Fruit fly (Drosophila melanogaster): ENCODE results near the gene CG6770.
A peak's percentile ranks its signal among the peaks of the same experiment; 100 is the strongest.

CG6770 gene

DNA sequence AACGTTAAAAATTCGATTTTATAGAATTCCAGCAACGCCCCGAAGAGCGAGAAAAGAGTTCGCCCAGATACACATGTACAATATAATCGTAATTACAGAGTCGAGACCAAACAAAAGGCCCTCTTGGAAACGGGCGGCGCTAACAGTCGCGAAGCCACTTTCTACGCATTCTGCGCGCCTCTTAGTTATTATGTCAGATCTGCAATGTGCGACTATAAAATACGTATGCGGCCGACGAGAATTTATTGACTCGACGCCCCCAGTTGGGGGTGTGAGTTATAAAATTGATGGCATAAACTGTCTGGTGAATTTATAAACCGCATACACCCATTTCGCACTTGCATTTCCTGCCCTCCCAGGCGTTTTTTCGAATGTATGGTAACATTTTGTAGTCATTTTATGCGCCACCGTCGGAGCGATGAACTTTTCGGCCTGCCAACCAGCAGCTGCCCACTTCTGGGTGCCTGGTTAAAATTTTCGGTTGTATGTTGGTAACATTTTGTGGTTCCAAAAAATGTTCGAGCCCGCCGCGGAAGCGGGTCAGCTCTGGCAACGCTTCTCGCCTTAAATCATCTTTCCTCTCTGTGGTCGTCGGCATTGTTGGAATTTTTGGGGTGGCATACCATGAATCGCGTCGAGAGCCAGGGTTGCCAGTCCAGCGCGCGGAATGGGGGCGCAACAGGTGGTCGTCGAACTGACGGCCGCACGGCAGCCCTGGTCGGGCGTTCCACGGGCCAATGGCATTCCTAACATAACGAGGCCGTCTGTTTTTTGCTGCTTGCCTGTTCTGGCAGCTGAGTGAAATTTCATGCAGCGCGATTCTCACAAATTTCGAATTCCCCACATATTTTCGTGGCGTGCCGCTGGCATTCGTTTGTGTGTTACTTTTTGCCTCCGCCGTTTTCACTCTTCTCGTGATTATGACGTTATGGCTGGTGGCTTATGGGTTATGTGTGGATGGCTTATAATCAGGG lies 33.9 kb downstream of the CG6770 start (continued):
- TF ChIP-seq Trl (optimal IDR thresholded peaks at IDR 0.05) (peak in 1 of 2 experiments; percentile 7), Trl (GFP tag; optimal IDR thresholded peaks at IDR 0.05) (peak; percentile 64), CG4854 (GFP tag; optimal IDR thresholded peaks at IDR 0.05) (peak; percentile 62), CG12236 (GFP tag; optimal IDR thresholded peaks at IDR 0.05) (peak; percentile 4), CG15601 (tag; optimal IDR thresholded peaks at IDR 0.05) (peak; percentile 72), CG2875 (GFP tag; optimal IDR thresholded peaks at IDR 0.05) (peak; percentile 28), CG13123 (GFP tag; optimal IDR thresholded peaks at IDR 0.05) (no peak), ham (GFP tag; IDR thresholded peaks at IDR 0.05) (no peak), sd (tag; optimal IDR thresholded peaks at IDR 0.05) (peak; percentile 100), NK7.1 (GFP tag; optimal IDR thresholded peaks at IDR 0.05) (peak; percentile 68), klu (GFP tag; IDR thresholded peaks at IDR 0.05) (no peak), PHDP (tag; optimal IDR thresholded peaks at IDR 0.05) (peak; percentile 50), CG10209 (GFP tag; optimal IDR thresholded peaks at IDR 0.05) (peak; percentile 67), gcm2 (GFP tag; optimal IDR thresholded peaks at IDR 0.05) (peak; percentile 48), CHES-1-like (GFP tag; optimal IDR thresholded peaks at IDR 0.05) (peak; percentile 91), CG17568 (GFP tag; optimal IDR thresholded peaks at IDR 0.05) (peak; percentile 45), Vsx1 (GFP tag; optimal IDR thresholded peaks at IDR 0.05) (peak; percentile 51), CG15696 (tag; optimal IDR thresholded peaks at IDR 0.05) (peak; percentile 60), CG15479 (GFP tag; optimal IDR thresholded peaks at IDR 0.05) (peak; percentile 90), onecut (GFP tag; IDR thresholded peaks at IDR 0.05) (peak; percentile 84), mam (GFP tag; optimal IDR thresholded peaks at IDR 0.05) (peak; percentile 75), dan (GFP tag; IDR thresholded peaks at IDR 0.05) (no peak), Nf-YC (tag; optimal IDR thresholded peaks at IDR 0.05) (peak; percentile 93), CG8944 (GFP tag; optimal IDR thresholded peaks at IDR 0.05) (peak; percentile 57), lola (GFP tag; optimal IDR thresholded peaks at IDR 0.05) (no peak), pzg (GFP tag; optimal IDR thresholded peaks at IDR 0.05) (peak; percentile 67), Mes4 (GFP tag; optimal IDR thresholded peaks at IDR 0.05) (peak; percentile 54), CG9727 (GFP tag; optimal IDR thresholded peaks at IDR 0.05) (peak; percentile 62), CG18619 (GFP tag; optimal IDR thresholded peaks at IDR 0.05) (peak; percentile 60), bigmax (GFP tag; optimal IDR thresholded peaks at IDR 0.05) (peak; percentile 56), CG12104 (GFP tag; optimal IDR thresholded peaks at IDR 0.05) (no peak), CG7271 (tag; optimal IDR thresholded peaks at IDR 0.05) (peak; percentile 30), insv (GFP tag; optimal IDR thresholded peaks at IDR 0.05) (peak in 1 of 2 experiments; percentile 60), CG15011 (GFP tag; optimal IDR thresholded peaks at IDR 0.05) (peak; percentile 5), Elba2 (GFP tag; optimal IDR thresholded peaks at IDR 0.05) (no peak), CG10267 (tag; optimal IDR thresholded peaks at IDR 0.05) (peak; percentile 55), CG4730 (GFP tag; IDR thresholded peaks at IDR 0.05) (no peak), hkb (optimal IDR thresholded peaks at IDR 0.05) (peak; percentile 58), hkb (GFP tag; IDR thresholded peaks at IDR 0.05) (no peak), Bteb2 (GFP tag; optimal IDR thresholded peaks at IDR 0.05) (peak; percentile 0), Dad (GFP tag; optimal IDR thresholded peaks at IDR 0.05) (peak; percentile 79), CG2678 (tag; optimal IDR thresholded peaks at IDR 0.05) (peak; percentile 71), CG10543 (GFP tag; optimal IDR thresholded peaks at IDR 0.05) (peak; percentile 99), fru (optimal IDR thresholded peaks at IDR 0.05) (no peak), odd (GFP tag; optimal IDR thresholded peaks at IDR 0.05) (peak; percentile 20), tup (GFP tag; optimal IDR thresholded peaks at IDR 0.05) (peak; percentile 24), Lhr (GFP tag; optimal IDR thresholded peaks at IDR 0.05) (peak; percentile 98), Hr51 (GFP tag; optimal IDR thresholded peaks at IDR 0.05) (peak; percentile 72 to 77)
